2 fruit fly cellular contexts compared by ENCODE assay signal in the genomic region with DNA sequence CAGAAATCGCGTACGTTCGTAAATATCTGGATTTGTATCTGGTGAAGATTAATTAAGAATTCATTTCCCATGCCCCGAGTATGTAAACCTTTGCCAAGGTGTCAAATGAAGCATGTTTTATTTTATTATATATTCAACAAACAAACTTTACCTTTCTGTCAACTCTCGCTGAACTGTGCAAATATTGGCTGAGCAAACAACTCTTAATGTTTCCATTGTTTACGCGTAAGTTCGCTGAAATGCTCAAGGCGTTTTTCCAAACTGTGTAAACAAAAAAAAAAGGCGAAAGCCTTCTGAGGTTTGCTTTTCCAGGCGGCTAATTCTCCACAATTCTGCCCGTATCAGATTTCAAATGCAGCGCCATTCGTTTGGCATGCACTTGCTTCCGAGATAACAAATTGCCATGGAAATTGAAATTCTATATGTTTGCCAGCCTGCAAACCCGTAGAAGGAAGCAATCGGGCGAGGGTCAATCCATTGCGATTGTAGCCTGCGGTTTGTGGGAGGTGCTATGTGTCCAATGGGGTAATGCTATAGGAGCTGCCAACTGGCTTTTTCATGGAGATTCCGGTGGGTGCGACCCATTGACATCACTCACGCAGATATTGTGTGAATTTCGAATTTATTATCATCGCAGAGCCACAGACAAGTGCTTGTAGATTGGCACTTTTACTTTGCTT.
TF ChIP-seq lines count a peak whose summit lies in the region.

No protein-coding gene starts in this region.

TF ChIP-seq in whole organism, embryonic, 481 proteins besides CTCF, POLR2A, EP300 and RAD21 (continued from another document and continues in another):
- no peak for TF ChIP-seq CG11093 (GFP tag; IDR thresholded peaks at IDR 0.05; lab: Robert Waterston, UW)
- TF ChIP-seq CG30020 (tag; optimal IDR thresholded peaks at IDR 0.05; lab: Kevin White, UChicago), result no peak
- TF ChIP-seq CG7839 (tag; optimal IDR thresholded peaks at IDR 0.05; lab: Kevin White, UChicago), result no peak
- no peak for TF ChIP-seq Dfd (GFP tag; optimal IDR thresholded peaks at IDR 0.05; lab: Kevin White, UChicago)
- TF ChIP-seq C15 (GFP tag; IDR thresholded peaks at IDR 0.05; lab: Robert Waterston, UW), result peak; percentile 45; the same call in 1 of the 3 replicates
- TF ChIP-seq Dref (GFP tag; IDR thresholded peaks at IDR 0.05; lab: Robert Waterston, UW), result no peak
- peak; percentile 58 for TF ChIP-seq CG10654 (GFP tag; optimal IDR thresholded peaks at IDR 0.05; lab: Kevin White, UChicago)
- no peak for TF ChIP-seq CG10979 (tag; optimal IDR thresholded peaks at IDR 0.05; lab: Kevin White, UChicago)
- peak; percentile 13 for TF ChIP-seq NC2β (GFP tag; optimal IDR thresholded peaks at IDR 0.05; lab: Kevin White, UChicago)
- TF ChIP-seq Nf-YC (tag; optimal IDR thresholded peaks at IDR 0.05; lab: Kevin White, UChicago), result no peak
- TF ChIP-seq HmgD (GFP tag; optimal IDR thresholded peaks at IDR 0.05; lab: Kevin White, UChicago), result no peak
- no peak for TF ChIP-seq knrl (GFP tag; IDR thresholded peaks at IDR 0.05; lab: Robert Waterston, UW; ENCODE audit: partially characterized antibody)
- no peak for TF ChIP-seq odd (GFP tag; optimal IDR thresholded peaks at IDR 0.05; lab: Kevin White, UChicago)
- no peak for TF ChIP-seq hb (GFP tag; IDR thresholded peaks at IDR 0.05; lab: Robert Waterston, UW; ENCODE audit: partially characterized antibody)
- peak; percentile 57 for TF ChIP-seq zfh2 (GFP tag; optimal IDR thresholded peaks at IDR 0.05; lab: Kevin White, UChicago)
- TF ChIP-seq CG13287 (GFP tag; IDR thresholded peaks at IDR 0.05; lab: Robert Waterston, UW; ENCODE audit: partially characterized antibody), result no peak
- no peak for TF ChIP-seq jigr1 (GFP tag; IDR thresholded peaks at IDR 0.05; lab: Robert Waterston, UW)
- peak; percentile 26; the same call in 1 of the 3 replicates for TF ChIP-seq CG6175 (GFP tag; IDR thresholded peaks at IDR 0.05; lab: Robert Waterston, UW)
- no peak for TF ChIP-seq Sry-β (GFP tag; optimal IDR thresholded peaks at IDR 0.05; lab: Kevin White, UChicago)
- no peak for TF ChIP-seq CG30431 (GFP tag; optimal IDR thresholded peaks at IDR 0.05; lab: Kevin White, UChicago)
- TF ChIP-seq CG17912 (GFP tag; optimal IDR thresholded peaks at IDR 0.05; lab: Kevin White, UChicago), result peak; percentile 7
- TF ChIP-seq CG9609 (GFP tag; optimal IDR thresholded peaks at IDR 0.05; lab: Kevin White, UChicago), result no peak
- peak; percentile 3 for TF ChIP-seq CG9876 (GFP tag; optimal IDR thresholded peaks at IDR 0.05; lab: Kevin White, UChicago)
- no peak for TF ChIP-seq cato (GFP tag; optimal IDR thresholded peaks at IDR 0.05; lab: Kevin White, UChicago; ENCODE audit: borderline replicate concordance)
- TF ChIP-seq CG3838 (GFP tag; optimal IDR thresholded peaks at IDR 0.05; lab: Kevin White, UChicago), result peak; percentile 10
- no peak for TF ChIP-seq HLH4C (GFP tag; IDR thresholded peaks at IDR 0.05; lab: Robert Waterston, UW; ENCODE audit: partially characterized antibody)
- no peak for TF ChIP-seq Stat92E (GFP tag; optimal IDR thresholded peaks at IDR 0.05; lab: Kevin White, UChicago)
- no peak for TF ChIP-seq Sin3A (optimal IDR thresholded peaks at IDR 0.05; lab: Kevin White, UChicago)
- TF ChIP-seq YL-1 (GFP tag; optimal IDR thresholded peaks at IDR 0.05; lab: Kevin White, UChicago), result peak; percentile 44
- TF ChIP-seq CG10366 (GFP tag; IDR thresholded peaks at IDR 0.05; lab: Robert Waterston, UW), result no peak
- TF ChIP-seq esg (GFP tag; conservative IDR thresholded peaks at IDR 0.05; lab: Robert Waterston, UW), result no peak
- TF ChIP-seq kah (GFP tag; optimal IDR thresholded peaks at IDR 0.05; lab: Kevin White, UChicago), result peak; percentile 47
- TF ChIP-seq CG12391 (tag; optimal IDR thresholded peaks at IDR 0.05; lab: Kevin White, UChicago), result peak; percentile 28
- TF ChIP-seq Dll (GFP tag; IDR thresholded peaks at IDR 0.05; lab: Robert Waterston, UW; ENCODE audit: partially characterized antibody), result no peak
- no peak for TF ChIP-seq crp (GFP tag; optimal IDR thresholded peaks at IDR 0.05; lab: Kevin White, UChicago)
- no peak for TF ChIP-seq pita (GFP tag; optimal IDR thresholded peaks at IDR 0.05; lab: Kevin White, UChicago)
- TF ChIP-seq nom (GFP tag; optimal IDR thresholded peaks at IDR 0.05; lab: Kevin White, UChicago), result peak; percentile 85
- TF ChIP-seq CG31365 (tag; optimal IDR thresholded peaks at IDR 0.05; lab: Kevin White, UChicago), result peak; percentile 79
- TF ChIP-seq z (GFP tag; IDR thresholded peaks at IDR 0.05; lab: Robert Waterston, UW), result 0 out of 3 replicates have a peak, but pooled peaks have one; percentile 34
- no peak for TF ChIP-seq CG4617 (GFP tag; optimal IDR thresholded peaks at IDR 0.05; lab: Kevin White, UChicago; ENCODE audit: borderline replicate concordance)
- peak; percentile 23 for TF ChIP-seq CG14965 (GFP tag; optimal IDR thresholded peaks at IDR 0.05; lab: Kevin White, UChicago; ENCODE audit: borderline replicate concordance)
- TF ChIP-seq gem (tag; optimal IDR thresholded peaks at IDR 0.05; lab: Kevin White, UChicago), result no peak
- peak; percentile 43; the same call in 1 of the 2 replicates for TF ChIP-seq chm (GFP tag; IDR thresholded peaks at IDR 0.05; lab: Robert Waterston, UW)
- no peak for TF ChIP-seq klu (GFP tag; IDR thresholded peaks at IDR 0.05; lab: Robert Waterston, UW)
- peak; percentile 69 for TF ChIP-seq repo (GFP tag; optimal IDR thresholded peaks at IDR 0.05; lab: Kevin White, UChicago)
- TF ChIP-seq CG2199 (GFP tag; IDR thresholded peaks at IDR 0.05; lab: Robert Waterston, UW), result no peak
- TF ChIP-seq D19B (GFP tag; optimal IDR thresholded peaks at IDR 0.05; lab: Kevin White, UChicago), result no peak
- TF ChIP-seq fru (optimal IDR thresholded peaks at IDR 0.05; lab: Kevin White, UChicago), result no peak
- TF ChIP-seq ase (GFP tag; IDR thresholded peaks at IDR 0.05; lab: Robert Waterston, UW), result no peak; the same call in 2 of the 3 replicates
- TF ChIP-seq CG2875 (GFP tag; optimal IDR thresholded peaks at IDR 0.05; lab: Kevin White, UChicago), result peak; percentile 7
- TF ChIP-seq ranshi (GFP tag; IDR thresholded peaks at IDR 0.05; lab: Robert Waterston, UW), result peak; percentile 55; the same call in 1 of the 2 replicates
- no peak for TF ChIP-seq gro (GFP tag; optimal IDR thresholded peaks at IDR 0.05; lab: Kevin White, UChicago)
- TF ChIP-seq sob (GFP tag; IDR thresholded peaks at IDR 0.05; lab: Robert Waterston, UW), result peak; percentile 84; the same call in 1 of the 2 replicates
- TF ChIP-seq zf30C (GFP tag; optimal IDR thresholded peaks at IDR 0.05; lab: Kevin White, UChicago), result no peak
- no peak for TF ChIP-seq CG12769 (tag; optimal IDR thresholded peaks at IDR 0.05; lab: Kevin White, UChicago)
- TF ChIP-seq CG14667 (GFP tag; IDR thresholded peaks at IDR 0.05; lab: Robert Waterston, UW), result no peak
- TF ChIP-seq CG7928 (GFP tag; optimal IDR thresholded peaks at IDR 0.05; lab: Kevin White, UChicago), result peak; percentile 64
- TF ChIP-seq jing (GFP tag; optimal IDR thresholded peaks at IDR 0.05; lab: Kevin White, UChicago), result no peak
- peak; percentile 97 for TF ChIP-seq Med (GFP tag; lab: Kevin White, UChicago)
- peak; percentile 83 for TF ChIP-seq CG13296 (GFP tag; optimal IDR thresholded peaks at IDR 0.05; lab: Kevin White, UChicago)
- TF ChIP-seq NK7.1 (GFP tag; optimal IDR thresholded peaks at IDR 0.05; lab: Kevin White, UChicago), result peak; percentile 64

TF ChIP-seq in whole organism, prepupa, 60 proteins besides CTCF, POLR2A, EP300 and RAD21 (continued from another document):
- TF ChIP-seq CG34406 (GFP tag; optimal IDR thresholded peaks at IDR 0.05; lab: Kevin White, UChicago) (peak; percentile 85), CG6163 (GFP tag; IDR thresholded peaks at IDR 0.05; lab: Robert Waterston, UW) (peak; percentile 90), Eip93F (GFP tag; optimal IDR thresholded peaks at IDR 0.05; lab: Kevin White, UChicago) (no peak), fd59A (GFP tag; optimal IDR thresholded peaks at IDR 0.05; lab: Kevin White, UChicago) (peak; percentile 63), Eip75B (GFP tag; optimal IDR thresholded peaks at IDR 0.05; lab: Kevin White, UChicago) (peak; percentile 78), CG6854 (GFP tag; optimal IDR thresholded peaks at IDR 0.05; lab: Kevin White, UChicago) (peak; percentile 90), CG7368 (GFP tag; optimal IDR thresholded peaks at IDR 0.05; lab: Kevin White, UChicago) (peak; percentile 82), CG32006 (GFP tag; optimal IDR thresholded peaks at IDR 0.05; lab: Kevin White, UChicago) (peak; percentile 30), CG6276 (GFP tag; optimal IDR thresholded peaks at IDR 0.05; lab: Kevin White, UChicago) (no peak), CG4318 (GFP tag; optimal IDR thresholded peaks at IDR 0.05; lab: Kevin White, UChicago) (no peak), Hr38 (GFP tag; optimal IDR thresholded peaks at IDR 0.05; lab: Kevin White, UChicago) (no peak), salr (GFP tag; optimal IDR thresholded peaks at IDR 0.05; lab: Kevin White, UChicago) (peak; percentile 29 to 80), svp (GFP tag; lab: Kevin White, UChicago) (peak; percentile 90)
